Fruit fly (Drosophila melanogaster) whole organism, prepupa: ENCODE data around the gene CG32170.
A peak's percentile ranks its signal among the peaks of the same experiment; 100 is the strongest.

Source experiments
- Blimp-1 ChIP-seq: fragments of 200-800 bp; sonication (Bioruptor generic); optimal IDR thresholded peaks from 3 replicates; lab custom pipeline; 2017; ENCODE audit warnings: missing biosample characterization, missing genetic modification characterization, mild to moderate bottlenecking, moderate library complexity, missing genetic modification reagents
- CG10669 ChIP-seq: fragments of 200-800 bp; sonication (Bioruptor generic); optimal IDR thresholded peaks from 3 replicates; lab custom pipeline; 2018; ENCODE audit warnings: missing biosample characterization, mild to moderate bottlenecking, missing genetic modification characterization, moderate library complexity
- CG11762 ChIP-seq: fragments of 200-800 bp; sonication (Bioruptor generic); optimal IDR thresholded peaks from 3 replicates; lab custom pipeline; 2016; ENCODE audit warnings: missing biosample characterization, missing genetic modification characterization; ENCODE audit not compliant: insufficient read depth
- CG11902 ChIP-seq: fragments of 200-800 bp; sonication (Bioruptor generic); optimal IDR thresholded peaks from 3 replicates; lab custom pipeline; 2016; ENCODE audit warnings: missing biosample characterization, missing genetic modification characterization
- CG15336 ChIP-seq: fragments of 200-800 bp; sonication (Bioruptor generic); IDR thresholded peaks from 2 replicates; pipeline ENCODE4 v1.3.6; 2022; ENCODE audit warnings: missing biosample characterization, missing genetic modification characterization
- CG16779 ChIP-seq: fragments of 200-800 bp; sonication (Bioruptor generic); optimal IDR thresholded peaks from 3 replicates; lab custom pipeline; 2017; ENCODE audit warnings: missing biosample characterization, mild to moderate bottlenecking, missing genetic modification characterization
- CG31627 ChIP-seq: fragments of 200-800 bp; sonication (Bioruptor generic); optimal IDR thresholded peaks from 3 replicates; lab custom pipeline; 2016; ENCODE audit warnings: missing biosample characterization, missing genetic modification characterization
- CG32006 ChIP-seq: fragments of 200-800 bp; sonication (Bioruptor generic); optimal IDR thresholded peaks from 3 replicates; lab custom pipeline; 2017; ENCODE audit warnings: missing biosample characterization, mild to moderate bottlenecking, missing genetic modification characterization
- CG34406 ChIP-seq: fragments of 200-800 bp; sonication (Bioruptor generic); optimal IDR thresholded peaks from 3 replicates; lab custom pipeline; 2016; ENCODE audit warnings: missing biosample characterization, missing genetic modification characterization
- CG3919 ChIP-seq: fragments of 200-800 bp; sonication (Bioruptor generic); optimal IDR thresholded peaks from 3 replicates; lab custom pipeline; 2016; ENCODE audit warnings: missing biosample characterization, missing genetic modification characterization
- CG4318 ChIP-seq: fragments of 200-800 bp; sonication (Bioruptor generic); optimal IDR thresholded peaks from 3 replicates; lab custom pipeline; 2017; ENCODE audit warnings: missing biosample characterization, mild to moderate bottlenecking, missing genetic modification characterization
- CG6163 ChIP-seq: fragments of 200-800 bp; sonication (Bioruptor generic); IDR thresholded peaks from 3 replicates; pipeline ENCODE4 v1.3.6; 2022; ENCODE audit warnings: missing biosample characterization, missing genetic modification characterization
- CG6276 ChIP-seq: fragments of 200-800 bp; sonication (Bioruptor generic); optimal IDR thresholded peaks from 2 replicates; lab custom pipeline; 2017; ENCODE audit warnings: missing biosample characterization, mild to moderate bottlenecking, missing genetic modification characterization
- CG7368 ChIP-seq: fragments of 200-800 bp; sonication (Bioruptor generic); optimal IDR thresholded peaks from 3 replicates; lab custom pipeline; 2016; ENCODE audit warnings: missing biosample characterization, missing genetic modification characterization
- CG8119 ChIP-seq: fragments of 200-800 bp; sonication (Bioruptor generic); IDR thresholded peaks from 3 replicates; pipeline ENCODE4 v1.3.6; 2022; ENCODE audit warnings: missing biosample characterization, missing genetic modification characterization
- CG8632 ChIP-seq: fragments of 200-800 bp; sonication (Bioruptor generic); optimal IDR thresholded peaks from 3 replicates; lab custom pipeline; 2016; ENCODE audit warnings: missing biosample characterization, missing genetic modification characterization
- CG9139 ChIP-seq: fragments of 200-800 bp; sonication (Bioruptor generic); optimal IDR thresholded peaks from 3 replicates; lab custom pipeline; 2017; ENCODE audit warnings: missing biosample characterization, mild to moderate bottlenecking, missing genetic modification characterization
- Eip78C ChIP-seq: fragments of 200-800 bp; sonication (Bioruptor generic); peaks from one replicate; lab custom pipeline; 2016; ENCODE audit warnings: missing biosample characterization, missing genetic modification characterization
- Eip93F ChIP-seq: fragments of 200-800 bp; sonication (Bioruptor generic); optimal IDR thresholded peaks from 2 replicates; lab custom pipeline; 2016; ENCODE audit warnings: missing biosample characterization, mild to moderate bottlenecking, missing genetic modification characterization
- Hr4 ChIP-seq: fragments of 200-800 bp; sonication (Bioruptor generic); optimal IDR thresholded peaks from 3 replicates; lab custom pipeline; 2016; ENCODE audit warnings: missing biosample characterization, missing genetic modification characterization
- Lpt ChIP-seq: fragments of 200-800 bp; sonication (Bioruptor generic); optimal IDR thresholded peaks from 3 replicates; lab custom pipeline; 2016; ENCODE audit warnings: missing biosample characterization, missing genetic modification characterization
- OdsH ChIP-seq: fragments of 200-800 bp; sonication (Bioruptor generic); optimal IDR thresholded peaks from 3 replicates; lab custom pipeline; 2016; ENCODE audit warnings: missing biosample characterization, missing genetic modification characterization
- Smox ChIP-seq: fragments of 200-800 bp; sonication (Bioruptor generic); optimal IDR thresholded peaks from 3 replicates; lab custom pipeline; 2016; ENCODE audit warnings: missing biosample characterization, missing genetic modification characterization
- achi ChIP-seq: fragments of 200-800 bp; sonication (Bioruptor generic); optimal IDR thresholded peaks from 3 replicates; lab custom pipeline; 2016; ENCODE audit warnings: missing biosample characterization, missing genetic modification characterization
- dac ChIP-seq: fragments of 200-800 bp; sonication (Bioruptor generic); optimal IDR thresholded peaks from 2 replicates; lab custom pipeline; 2017; ENCODE audit warnings: missing biosample characterization, mild to moderate bottlenecking, missing genetic modification characterization
- dsx ChIP-seq: fragments of 200-800 bp; optimal IDR thresholded peaks from 3 replicates; lab custom pipeline; 2019; ENCODE audit warnings: missing biosample characterization, mild to moderate bottlenecking, missing genetic modification characterization, moderate library complexity; ENCODE audit not compliant: poor library complexity, severe bottlenecking
- eg ChIP-seq: fragments of 200-800 bp; sonication (Bioruptor generic); IDR thresholded peaks from 3 replicates; pipeline ENCODE4 v1.3.6; 2022; ENCODE audit warnings: missing biosample characterization, missing genetic modification characterization
- esn ChIP-seq: fragments of 200-800 bp; sonication (Bioruptor generic); optimal IDR thresholded peaks from 2 replicates; lab custom pipeline; 2016; ENCODE audit warnings: missing biosample characterization, mild to moderate bottlenecking, missing genetic modification characterization, moderate library complexity
- fd59A ChIP-seq: fragments of 200-800 bp; sonication (Bioruptor generic); optimal IDR thresholded peaks from 2 replicates; lab custom pipeline; 2017; ENCODE audit warnings: missing biosample characterization, mild to moderate bottlenecking, missing genetic modification characterization, missing genetic modification reagents
- fd85E ChIP-seq: fragments of 200-800 bp; sonication (Bioruptor generic); optimal IDR thresholded peaks from 3 replicates; lab custom pipeline; 2016; ENCODE audit warnings: missing biosample characterization, missing genetic modification characterization
- salr ChIP-seq, 2 experiments: fragments of 200-800 bp; sonication (Bioruptor generic); optimal IDR thresholded peaks; 3 replicates each; lab custom pipeline; 2016 to 2018; ENCODE audit warnings: missing biosample characterization in 2 of 2, missing genetic modification characterization in 2 of 2, mild to moderate bottlenecking in 1 of 2
- spab ChIP-seq: fragments of 200-800 bp; sonication (Bioruptor generic); optimal IDR thresholded peaks from 2 replicates; lab custom pipeline; 2017; ENCODE audit warnings: missing biosample characterization, mild to moderate bottlenecking, missing genetic modification characterization, missing genetic modification reagents
- ss ChIP-seq, 2 experiments: fragments of 200-800 bp; sonication (Bioruptor generic); optimal IDR thresholded peaks; 2 replicates in 1 of 2; 3 replicates in 1 of 2; lab custom pipeline; 2017 to 2018; ENCODE audit warnings: mild to moderate bottlenecking in 2 of 2, missing biosample characterization in 2 of 2, missing genetic modification characterization in 2 of 2, moderate library complexity in 1 of 2
- topi ChIP-seq: fragments of 200-800 bp; sonication (Bioruptor generic); optimal IDR thresholded peaks from 3 replicates; lab custom pipeline; 2016; ENCODE audit warnings: missing biosample characterization, missing genetic modification characterization
- vri ChIP-seq: fragments of 200-800 bp; sonication (Bioruptor generic); optimal IDR thresholded peaks from 3 replicates; lab custom pipeline; 2016; ENCODE audit warnings: missing biosample characterization, mild to moderate bottlenecking, missing genetic modification characterization

The CG32170 gene

dm6 chr3L:16892728-16893271 is 15.7 kb downstream of the CG32170 start (continued):
- no peak for TF ChIP-seq vri
- peak; percentile 53 for TF ChIP-seq achi
- TF ChIP-seq fd85E (GFP tag; lab: Kevin White, UChicago) = no peak
- TF ChIP-seq spab (GFP tag; lab: Kevin White, UChicago) = peak; percentile 38
- TF ChIP-seq salr (GFP tag; optimal IDR thresholded peaks at IDR 0.05; lab: Kevin White, UChicago) = peak in 1 of 2 experiments; percentile 7
- no peak for TF ChIP-seq Eip93F
- peak; percentile 77 for TF ChIP-seq Hr4
- TF ChIP-seq dac (GFP tag; lab: Kevin White, UChicago) = no peak
- peak; percentile 14 for TF ChIP-seq CG10669
- no peak for TF ChIP-seq CG11902 (GFP tag; lab: Kevin White, UChicago)
- TF ChIP-seq eg (GFP tag; lab: Robert Waterston, UW) = peak; percentile 73
- peak; percentile 15 for TF ChIP-seq CG4318
- peak; percentile 31 for TF ChIP-seq fd59A (GFP tag; lab: Kevin White, UChicago)
- peak; percentile 55; the same call in 2 of the 3 replicates for TF ChIP-seq CG6163
- TF ChIP-seq Smox = no peak
- TF ChIP-seq CG31627 = no peak
- no peak for TF ChIP-seq ss (GFP tag; optimal IDR thresholded peaks at IDR 0.05; lab: Kevin White, UChicago)
- TF ChIP-seq CG16779 (tag; lab: Kevin White, UChicago) = no peak
- no peak for TF ChIP-seq esn (GFP tag; lab: Kevin White, UChicago)
- no peak for TF ChIP-seq topi (GFP tag; lab: Kevin White, UChicago)
- TF ChIP-seq CG9139 = peak; percentile 14
- no peak for TF ChIP-seq Blimp-1 (GFP tag; lab: Kevin White, UChicago)
- no peak for TF ChIP-seq CG7368

dm6 chr3L:16893647-16894046 is 16.5 kb downstream of the CG32170 start:
- TF ChIP-seq CG32006 (GFP tag; lab: Kevin White, UChicago) (peak; percentile 42), CG15336 (peak; percentile 52; the same call in 1 of the 2 replicates), OdsH (GFP tag; lab: Kevin White, UChicago) (peak; percentile 29), CG4318 (peak; percentile 13), achi (no peak), CG6163 (0 out of 3 replicates have a peak, but pooled peaks have one; percentile 12), Hr4 (peak; percentile 64), CG8632 (GFP tag; lab: Kevin White, UChicago) (no peak), CG6276 (GFP tag; lab: Kevin White, UChicago) (peak; percentile 45), CG8119 (GFP tag; lab: Robert Waterston, UW) (peak; percentile 73), eg (GFP tag; lab: Robert Waterston, UW) (0 out of 3 replicates have a peak, but pooled peaks have one; percentile 47), CG11762 (GFP tag; lab: Kevin White, UChicago) (no peak)

dm6 chr3L:16896408-16896807 is 19.3 kb downstream of the CG32170 start:
- no peak for TF ChIP-seq CG8632 (GFP tag; lab: Kevin White, UChicago)
- no peak for TF ChIP-seq dsx (GFP tag; lab: Kevin White, UChicago)
- TF ChIP-seq CG3919 (GFP tag; lab: Kevin White, UChicago) = peak; percentile 4
- TF ChIP-seq vri = peak; percentile 24
- 0 out of 3 replicates have a peak, but pooled peaks have one; percentile 32 for TF ChIP-seq eg (GFP tag; lab: Robert Waterston, UW)
- TF ChIP-seq Lpt (GFP tag; lab: Kevin White, UChicago) = peak; percentile 7
- no peak for TF ChIP-seq CG34406 (GFP tag; lab: Kevin White, UChicago)

- TF ChIP-seq CG32006 (GFP tag; lab: Kevin White, UChicago) (no peak), CG6163 (no peak), OdsH (GFP tag; lab: Kevin White, UChicago) (no peak), Eip78C (no peak)
These were observed 33.4 kb downstream of the CG32170 start for dm6 chr3L:16910466-16910865.
